Fruit fly (Drosophila melanogaster): ENCODE measurements around the gene CG7031.

CG7031 gene

dm6 chr3R:22846202-22846601 lies 42.1 kb downstream of the CG7031 start, which contains the start of gene CG4704:
TSS of gene CG4704 (minus strand) at chr3R:22846302.
- TF ChIP-seq EcR (GFP tag; optimal IDR thresholded peaks at IDR 0.05), result no peak
- TF ChIP-seq Dll (optimal IDR thresholded peaks at IDR 0.05), result no peak
- TF ChIP-seq psq (optimal IDR thresholded peaks at IDR 0.05), result no peak
- no peak for TF ChIP-seq CG8478 (optimal IDR thresholded peaks at IDR 0.05)
- no peak for TF ChIP-seq pan (optimal IDR thresholded peaks at IDR 0.05)
- no peak for TF ChIP-seq usp (GFP tag; optimal IDR thresholded peaks at IDR 0.05)
